Fruit fly (Drosophila melanogaster) whole organism, pupa: ENCODE data around the gene repo.

Experiments
- CG10348 ChIP-seq: fragments of 200-800 bp; sonication (Bioruptor generic); IDR thresholded peaks from 2 replicates; pipeline ENCODE4 v1.3.6; 2022; ENCODE audit warnings: missing biosample characterization, missing genetic modification characterization
- CG12605 ChIP-seq: fragments of 200-800 bp; sonication (Bioruptor generic); IDR thresholded peaks from 2 replicates; pipeline ENCODE4 v1.3.6; 2022; ENCODE audit warnings: missing biosample characterization, missing genetic modification characterization
- CG13204 ChIP-seq: fragments of 200-800 bp; sonication (Bioruptor generic); optimal IDR thresholded peaks from 2 replicates; lab custom pipeline; 2018; ENCODE audit warnings: missing biosample characterization, mild to moderate bottlenecking, missing genetic modification characterization, moderate library complexity
- CG14655 ChIP-seq: fragments of 200-800 bp; sonication (Bioruptor generic); optimal IDR thresholded peaks from 3 replicates; lab custom pipeline; 2017; ENCODE audit warnings: mild to moderate bottlenecking, missing biosample characterization, missing genetic modification reagents, missing genetic modification characterization
- CG15710 ChIP-seq: fragments of 200-800 bp; sonication (Bioruptor generic); optimal IDR thresholded peaks from 2 replicates; lab custom pipeline; 2018; ENCODE audit warnings: missing biosample characterization, mild to moderate bottlenecking, missing genetic modification characterization, moderate library complexity
- CG17806 ChIP-seq: fragments of 200-800 bp; sonication (Bioruptor generic); optimal IDR thresholded peaks from 2 replicates; lab custom pipeline; 2018; ENCODE audit warnings: missing biosample characterization, mild to moderate bottlenecking, missing genetic modification characterization, moderate library complexity
- CG32121 ChIP-seq: fragments of 200-800 bp; sonication (Bioruptor generic); IDR thresholded peaks from 2 replicates; pipeline ENCODE4 v1.3.6; 2022; ENCODE audit warnings: missing biosample characterization, missing genetic modification characterization
- CG34367 ChIP-seq: fragments of 200-800 bp; sonication (Bioruptor generic); optimal IDR thresholded peaks from 2 replicates; lab custom pipeline; 2018; ENCODE audit warnings: missing biosample characterization, mild to moderate bottlenecking, missing genetic modification characterization
- CG4496 ChIP-seq: fragments of 200-800 bp; sonication (Bioruptor generic); IDR thresholded peaks from 3 replicates; pipeline ENCODE4 v1.3.6; 2022; ENCODE audit warnings: missing biosample characterization, missing genetic modification characterization
- CG8159 ChIP-seq: fragments of 200-800 bp; sonication (Bioruptor generic); optimal IDR thresholded peaks from 3 replicates; lab custom pipeline; 2018; ENCODE audit warnings: missing biosample characterization, mild to moderate bottlenecking, missing genetic modification characterization, moderate library complexity
- CG8301 ChIP-seq: fragments of 200-800 bp; sonication (Bioruptor generic); optimal IDR thresholded peaks from 2 replicates; lab custom pipeline; 2018; ENCODE audit warnings: missing biosample characterization, mild to moderate bottlenecking, missing genetic modification characterization
- CG9948 ChIP-seq: fragments of 200-800 bp; sonication (Bioruptor generic); optimal IDR thresholded peaks from 2 replicates; lab custom pipeline; 2018; ENCODE audit warnings: missing biosample characterization, mild to moderate bottlenecking, missing genetic modification characterization, moderate library complexity
- D1 ChIP-seq: fragments of 200-800 bp; sonication (Bioruptor generic); optimal IDR thresholded peaks from 2 replicates; lab custom pipeline; 2018; ENCODE audit warnings: missing biosample characterization, mild to moderate bottlenecking, missing genetic modification characterization, moderate library complexity
- EcR ChIP-seq: fragments of 200-800 bp; sonication (Bioruptor generic); optimal IDR thresholded peaks from 3 replicates; lab custom pipeline; 2019; ENCODE audit warnings: missing biosample characterization, missing genetic modification characterization, mild to moderate bottlenecking, moderate library complexity, missing genetic modification reagents
- Ets98B ChIP-seq: fragments of 200-800 bp; sonication (Bioruptor generic); IDR thresholded peaks from 2 replicates; pipeline ENCODE4 v1.3.6; 2022; ENCODE audit warnings: missing biosample characterization, missing genetic modification characterization
- Pif1A ChIP-seq: fragments of 200-800 bp; sonication (Bioruptor generic); optimal IDR thresholded peaks from 3 replicates; lab custom pipeline; 2016; ENCODE audit warnings: missing biosample characterization, missing genetic modification characterization
- Pif1B ChIP-seq: fragments of 200-800 bp; sonication (Bioruptor generic); optimal IDR thresholded peaks from 3 replicates; lab custom pipeline; 2016; ENCODE audit warnings: missing biosample characterization, missing genetic modification characterization
- Snoo ChIP-seq: fragments of 200-800 bp; sonication (Bioruptor generic); optimal IDR thresholded peaks from 3 replicates; lab custom pipeline; 2017; ENCODE audit warnings: missing biosample characterization, mild to moderate bottlenecking, missing genetic modification characterization, inconsistent platforms
- fd96Ca ChIP-seq: fragments of 200-800 bp; sonication (Bioruptor generic); IDR thresholded peaks from 3 replicates; pipeline ENCODE4 v1.3.6; 2022; ENCODE audit warnings: missing biosample characterization, missing genetic modification characterization
- gl ChIP-seq: fragments of 200-800 bp; sonication (Bioruptor generic); optimal IDR thresholded peaks from 2 replicates; lab custom pipeline; 2018; ENCODE audit warnings: missing biosample characterization, mild to moderate bottlenecking, missing genetic modification characterization
- rn ChIP-seq: fragments of 200-800 bp; sonication (Bioruptor generic); IDR thresholded peaks from 2 replicates; pipeline ENCODE4 v1.3.6; 2022; ENCODE audit warnings: missing biosample characterization, missing genetic modification characterization

The repo gene

dm6 chr3R:18260016-18260415 is 24.0 kb downstream of the repo start:
- no peak for TF ChIP-seq CG4496 (GFP tag; lab: Robert Waterston, UW)
- TF ChIP-seq CG32121 (GFP tag; lab: Robert Waterston, UW): no peak
- TF ChIP-seq CG13204 (GFP tag; lab: Kevin White, UChicago): no peak
- no peak for TF ChIP-seq CG14655 (GFP tag; lab: Kevin White, UChicago)
- no peak for TF ChIP-seq D1 (tag; lab: Kevin White, UChicago)

dm6 chr3R:18261602-18262001 is 25.6 kb downstream of the repo start:
- TF ChIP-seq CG8301 (tag; lab: Kevin White, UChicago): no peak
- TF ChIP-seq CG8159 (tag; lab: Kevin White, UChicago): no peak
- no peak for TF ChIP-seq CG13204 (GFP tag; lab: Kevin White, UChicago)
- TF ChIP-seq CG10348: no peak
- no peak for TF ChIP-seq CG32121 (GFP tag; lab: Robert Waterston, UW)
- no peak for TF ChIP-seq CG34367
- TF ChIP-seq CG4496 (GFP tag; lab: Robert Waterston, UW): no peak
- TF ChIP-seq Snoo: no peak
- TF ChIP-seq CG17806 (tag; lab: Kevin White, UChicago): no peak
- TF ChIP-seq CG12605: no peak
- TF ChIP-seq fd96Ca (GFP tag; lab: Robert Waterston, UW): no peak
- no peak for TF ChIP-seq EcR (GFP tag; lab: Kevin White, UChicago)
- no peak for TF ChIP-seq D1 (tag; lab: Kevin White, UChicago)
- no peak for TF ChIP-seq CG14655 (GFP tag; lab: Kevin White, UChicago)
- TF ChIP-seq CG9948 (tag; lab: Kevin White, UChicago): no peak
- no peak for TF ChIP-seq rn
- no peak for TF ChIP-seq Pif1B (GFP tag; lab: Kevin White, UChicago)
- no peak for TF ChIP-seq Pif1A (GFP tag; lab: Kevin White, UChicago)
- TF ChIP-seq Ets98B (GFP tag; lab: Robert Waterston, UW): no peak
- no peak for TF ChIP-seq CG15710 (tag; lab: Kevin White, UChicago)

dm6 chr3R:18265275-18265674 is 29.3 kb downstream of the repo start:
- TF ChIP-seq CG15710 (tag; lab: Kevin White, UChicago) (no peak), D1 (tag; lab: Kevin White, UChicago) (no peak), gl (tag; lab: Kevin White, UChicago) (no peak), rn (no peak), Snoo (no peak), CG17806 (tag; lab: Kevin White, UChicago) (no peak), CG8301 (tag; lab: Kevin White, UChicago) (no peak), CG12605 (no peak), Pif1A (GFP tag; lab: Kevin White, UChicago) (no peak), EcR (GFP tag; lab: Kevin White, UChicago) (no peak), CG9948 (tag; lab: Kevin White, UChicago) (no peak), CG13204 (GFP tag; lab: Kevin White, UChicago) (no peak), Pif1B (GFP tag; lab: Kevin White, UChicago) (no peak), CG10348 (no peak), CG8159 (tag; lab: Kevin White, UChicago) (no peak)
- TF ChIP-seq, all 21 proteins: peak for 0

dm6 chr3R:18266665-18267064 is 30.7 kb downstream of the repo start:
- no peak for TF ChIP-seq CG8159 (tag; lab: Kevin White, UChicago)
- no peak for TF ChIP-seq CG12605
- TF ChIP-seq CG13204 (GFP tag; lab: Kevin White, UChicago): no peak
- no peak for TF ChIP-seq gl (tag; lab: Kevin White, UChicago)
- TF ChIP-seq EcR (GFP tag; lab: Kevin White, UChicago): no peak
- TF ChIP-seq CG15710 (tag; lab: Kevin White, UChicago): no peak
- TF ChIP-seq CG32121 (GFP tag; lab: Robert Waterston, UW): no peak
- no peak for TF ChIP-seq CG14655 (GFP tag; lab: Kevin White, UChicago)
- TF ChIP-seq Pif1A (GFP tag; lab: Kevin White, UChicago): no peak
- TF ChIP-seq CG4496 (GFP tag; lab: Robert Waterston, UW): no peak
- no peak for TF ChIP-seq fd96Ca (GFP tag; lab: Robert Waterston, UW)
- no peak for TF ChIP-seq rn
- TF ChIP-seq D1 (tag; lab: Kevin White, UChicago): no peak
- no peak for TF ChIP-seq Pif1B (GFP tag; lab: Kevin White, UChicago)
- TF ChIP-seq Ets98B (GFP tag; lab: Robert Waterston, UW): no peak
- TF ChIP-seq CG9948 (tag; lab: Kevin White, UChicago): no peak
- TF ChIP-seq, all 21 proteins: peak for 0

- no peak for TF ChIP-seq Pif1A (GFP tag; lab: Kevin White, UChicago)
- TF ChIP-seq CG34367: no peak
- no peak for TF ChIP-seq CG4496 (GFP tag; lab: Robert Waterston, UW)
- TF ChIP-seq CG17806 (tag; lab: Kevin White, UChicago): no peak
- no peak for TF ChIP-seq CG8159 (tag; lab: Kevin White, UChicago)
- no peak for TF ChIP-seq CG14655 (GFP tag; lab: Kevin White, UChicago)
- TF ChIP-seq gl (tag; lab: Kevin White, UChicago): no peak
These were observed 31.5 kb downstream of the repo start, which contains the start of gene CG18599 for dm6 chr3R:18267489-18267888. Gene CG18599 (plus strand): TSS chr3R:18267789.

- TF ChIP-seq Pif1B (GFP tag; lab: Kevin White, UChicago) (no peak), CG32121 (GFP tag; lab: Robert Waterston, UW) (no peak), CG15710 (tag; lab: Kevin White, UChicago) (no peak), fd96Ca (GFP tag; lab: Robert Waterston, UW) (no peak), CG12605 (no peak), CG4496 (GFP tag; lab: Robert Waterston, UW) (no peak), Pif1A (GFP tag; lab: Kevin White, UChicago) (no peak), CG8301 (tag; lab: Kevin White, UChicago) (no peak), CG13204 (GFP tag; lab: Kevin White, UChicago) (no peak), CG14655 (GFP tag; lab: Kevin White, UChicago) (no peak), Snoo (no peak), CG34367 (no peak), rn (no peak), CG10348 (no peak), D1 (tag; lab: Kevin White, UChicago) (no peak), CG9948 (tag; lab: Kevin White, UChicago) (no peak)
These were observed 33.9 kb downstream of the repo start for dm6 chr3R:18269744-18270348.
